Worm (Caenorhabditis elegans): Measurements from ENCODE around the gene Y53F4B.14.
"Not testable (repeated sequence)": the region's sequence is repeated elsewhere in the genome, so short reads cannot be mapped to it uniquely, and the experiment has no call there.

Y53F4B.14 gene

DNA sequence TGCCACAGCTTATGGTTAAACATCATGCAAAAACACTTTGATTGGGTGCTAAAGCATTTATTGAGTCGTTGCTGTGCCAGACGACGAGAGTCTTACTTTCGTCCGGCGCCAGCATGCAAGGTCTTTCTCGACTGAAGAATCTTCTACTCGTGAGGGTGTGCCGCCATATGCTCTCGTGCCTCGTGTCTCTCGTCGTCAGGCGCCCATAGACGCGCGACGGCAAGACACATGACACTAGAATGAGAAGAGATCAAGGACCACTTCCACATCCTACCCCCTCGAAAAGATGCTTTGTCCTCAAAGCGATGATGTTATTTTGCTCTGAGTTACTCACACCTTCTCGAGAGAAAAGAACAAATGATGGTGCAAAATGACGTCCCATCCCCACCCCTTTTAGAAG is 5.0 kb downstream of the Y53F4B.14 start (continued):
- TF ChIP-seq hmg-1.2 (GFP tag; IDR thresholded peaks at IDR 0.05) (peak; percentile 47), rcor-1 (GFP tag; IDR thresholded peaks at IDR 0.05) (peak; percentile 58; the same call in 1 of the 2 replicates), lin-26 (GFP tag; IDR thresholded peaks at IDR 0.05) (peak; percentile 48; the same call in 1 of the 2 replicates), nfyb-1 (GFP tag; IDR thresholded peaks at IDR 0.05) (peak; percentile 89)

DNA sequence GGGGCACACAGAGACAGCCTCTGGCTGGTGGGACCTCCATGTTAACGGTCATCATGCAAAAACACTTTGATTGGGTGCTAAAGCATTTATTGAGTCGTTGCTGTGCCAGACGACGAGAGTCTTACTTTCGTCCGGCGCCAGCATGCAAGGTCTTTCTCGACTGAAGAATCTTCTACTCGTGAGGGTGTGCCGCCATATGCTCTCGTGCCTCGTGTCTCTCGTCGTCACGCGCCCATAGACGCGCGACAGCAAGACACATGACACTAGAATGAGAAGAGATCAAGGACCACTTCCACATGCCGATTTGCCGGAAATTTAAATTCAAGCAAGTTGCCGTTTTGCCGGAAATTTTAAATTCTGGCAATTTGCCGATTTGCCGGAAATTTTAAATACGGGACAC is 6.1 kb downstream of the Y53F4B.14 start:
- TF ChIP-seq cebp-1 (GFP tag; IDR thresholded peaks at IDR 0.05); snpc-4 (GFP tag; optimal IDR thresholded peaks at IDR 0.05): not testable (repeated sequence)
- TF ChIP-seq cebp-1 (tag; optimal IDR thresholded peaks at IDR 0.05) = peak; percentile 34
- peak in 1 of 4 experiments; percentile 24 for TF ChIP-seq snpc-4 (tag; optimal IDR thresholded peaks at IDR 0.05)
- TF ChIP-seq mcd-1 (GFP tag; IDR thresholded peaks at IDR 0.05) = peak; percentile 59
- TF ChIP-seq dox-1 (GFP tag; IDR thresholded peaks at IDR 0.05) = peak; percentile 17; the same call in 1 of the 2 replicates
- TF ChIP-seq ceh-100 (GFP tag; IDR thresholded peaks at IDR 0.05) = peak; percentile 18; the same call in 1 of the 2 replicates
- TF ChIP-seq nfyb-1 (GFP tag; IDR thresholded peaks at IDR 0.05) = peak; percentile 56; the same call in 1 of the 2 replicates
- peak; percentile 38; the same call in 1 of the 2 replicates for TF ChIP-seq ekl-4 (GFP tag; IDR thresholded peaks at IDR 0.05)
- 0 out of 2 replicates have a peak, but pooled peaks have one; percentile 52 for TF ChIP-seq C06A6.2 (GFP tag; conservative IDR thresholded peaks at IDR 0.05)
- TF ChIP-seq K12H6.12 (tag; optimal IDR thresholded peaks at IDR 0.05) = peak; percentile 38

DNA sequence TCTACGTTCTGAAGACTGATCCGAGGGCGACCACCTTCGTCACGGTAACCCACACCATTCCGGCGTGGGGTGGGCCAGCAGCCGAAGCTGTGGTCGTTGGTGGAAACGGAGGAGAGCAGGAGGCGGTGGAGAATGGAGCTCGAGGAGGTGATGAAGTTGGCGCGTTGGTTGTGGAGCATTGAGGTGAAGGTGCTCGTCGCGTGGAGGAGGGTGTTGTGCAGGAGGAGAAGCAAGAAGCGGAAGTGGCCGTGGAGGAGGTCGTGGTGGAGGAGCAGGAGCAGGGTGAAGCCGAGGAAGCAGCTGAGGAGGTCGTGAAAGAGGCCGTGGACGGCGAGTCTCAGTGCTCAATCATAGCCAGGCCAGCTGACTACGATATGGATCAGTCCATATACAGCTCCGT is 20.5 kb downstream of the Y53F4B.14 start, which contains the start of gene Y53F4B.17:
Gene Y53F4B.17 (plus strand): TSS at position 375 of the 400 bp plus-strand sequence.
- peak; percentile 94 for TF ChIP-seq zfh-2 (GFP tag; conservative IDR thresholded peaks at IDR 0.05)
- no peak for TF ChIP-seq attf-6 (GFP tag; IDR thresholded peaks at IDR 0.05)
- TF ChIP-seq egrh-3 (GFP tag; IDR thresholded peaks at IDR 0.05) = peak; percentile 89
- peak; percentile 26 for TF ChIP-seq ets-4 (GFP tag; optimal IDR thresholded peaks at IDR 0.05)

DNA sequence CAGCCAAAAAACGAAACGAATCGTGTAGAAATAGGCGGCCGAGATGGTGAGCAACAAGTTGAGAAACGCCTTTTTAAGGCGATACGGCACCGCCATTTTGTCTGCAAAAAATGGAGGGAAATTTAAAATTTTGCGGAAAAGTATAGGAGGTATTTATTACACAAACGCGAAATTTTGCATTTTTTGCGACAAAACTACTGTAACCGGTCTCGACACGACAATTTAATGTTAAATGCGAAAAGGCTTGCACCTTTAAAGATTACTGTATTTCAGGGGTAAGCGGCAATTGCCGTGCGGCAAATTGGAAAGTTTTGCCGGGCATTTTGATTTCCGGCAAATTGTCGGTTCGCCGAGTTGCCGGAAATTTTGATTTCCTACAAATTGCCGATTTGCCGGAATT is 33.8 kb downstream of the Y53F4B.14 start, which contains the start of gene Y53F4B.18:
Gene Y53F4B.18 (minus strand): TSS at position 101 of the 400 bp plus-strand sequence.
- no peak for TF ChIP-seq dox-1 (GFP tag; IDR thresholded peaks at IDR 0.05)
- TF ChIP-seq let-607 (tag; optimal IDR thresholded peaks at IDR 0.05) = no peak
- no peak for TF ChIP-seq repo-1 (tag; optimal IDR thresholded peaks at IDR 0.05)
- TF ChIP-seq F57C9.4 (tag; optimal IDR thresholded peaks at IDR 0.05) = no peak
- no peak for TF ChIP-seq ZK185.1 (tag; optimal IDR thresholded peaks at IDR 0.05; ENCODE audit: poor library complexity, severe bottlenecking)

DNA sequence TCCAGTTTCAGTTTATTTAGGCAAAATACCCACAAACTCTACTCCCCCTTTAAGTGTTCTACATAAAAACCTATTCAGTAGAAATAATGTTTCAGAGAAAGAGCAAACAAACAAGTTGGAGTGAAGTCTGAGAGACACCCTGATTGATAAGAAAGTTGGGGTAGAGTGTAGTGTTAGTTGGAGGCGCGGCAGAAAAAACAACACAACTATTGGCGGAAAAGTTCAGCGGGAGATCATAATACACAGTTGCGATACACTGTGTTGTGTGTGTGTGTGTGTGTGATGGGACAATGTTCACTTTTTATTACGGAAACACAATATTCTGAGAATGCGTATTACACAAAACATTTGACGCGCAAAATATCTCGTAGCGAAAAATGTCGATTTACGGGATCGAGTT is 37.0 kb downstream of the Y53F4B.14 start:
- no peak for TF ChIP-seq hmg-1.2 (GFP tag; IDR thresholded peaks at IDR 0.05)
- no peak for TF ChIP-seq tbx-9 (tag; optimal IDR thresholded peaks at IDR 0.05; ENCODE audit: borderline replicate concordance)
- TF ChIP-seq ceh-79 (tag; optimal IDR thresholded peaks at IDR 0.05) = no peak
- no peak for TF ChIP-seq ama-1 (optimal IDR thresholded peaks at IDR 0.05)
- no peak for TF ChIP-seq ama-1 (GFP tag; optimal IDR thresholded peaks at IDR 0.05)
- peak; percentile 3 for TF ChIP-seq lin-40 (tag; optimal IDR thresholded peaks at IDR 0.05)
- no peak for TF ChIP-seq B0035.1 (tag; optimal IDR thresholded peaks at IDR 0.05)
- peak; percentile 60 for TF ChIP-seq nhr-80 (tag; optimal IDR thresholded peaks at IDR 0.05)
- TF ChIP-seq attf-3 (GFP tag; conservative IDR thresholded peaks at IDR 0.05) = no peak
- TF ChIP-seq snpc-3.4 (tag; optimal IDR thresholded peaks at IDR 0.05) = no peak
